Fruit fly (Drosophila melanogaster) whole organism: ENCODE measurements around the gene CG6330.

Experiments used
- pan ChIP-seq: fragments of >200 bp; optimal IDR thresholded peaks from 2 replicates; lab custom pipeline; 2017
- usp ChIP-seq: fragments of >200 bp; optimal IDR thresholded peaks from 2 replicates; lab custom pipeline; 2017; ENCODE audit warnings: missing biosample characterization, missing genetic modification characterization, mixed read lengths

DNA sequence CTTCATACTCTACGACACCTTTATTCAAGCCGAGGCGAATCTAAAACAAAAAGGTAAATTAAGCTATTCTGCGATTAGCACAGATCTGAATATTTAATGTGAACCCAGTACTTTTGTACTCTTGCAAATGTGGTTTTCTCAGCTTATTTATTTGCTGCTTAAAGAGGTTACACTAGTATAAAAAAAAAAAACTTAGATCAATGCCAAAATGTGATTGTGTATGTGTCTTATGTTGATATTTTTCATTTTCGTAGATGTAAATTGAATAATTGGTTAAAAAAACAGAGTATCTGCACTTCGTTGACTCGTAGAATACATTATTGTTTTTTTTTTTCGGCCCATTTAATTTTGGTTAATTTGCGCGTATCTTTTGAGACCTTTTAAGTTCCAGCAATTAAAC lies 11.5 kb upstream of the CG6330 start:
- TF ChIP-seq usp = no peak
- no peak for TF ChIP-seq pan (lab: Kevin White, UChicago)
